Worm (Caenorhabditis elegans) whole organism, L2 larva: ENCODE measurements around the gene rab-3.
A peak's percentile ranks its signal among the peaks of the same experiment; 100 is the strongest.

Experiments used
- C34F6.9 ChIP-seq: fragments of 150-350 bp; optimal IDR thresholded peaks from 2 replicates; lab custom pipeline; 2014; ENCODE audit warnings: missing biosample characterization, missing genetic modification characterization
- F13H6.1 ChIP-seq: sonication (generic microtip); optimal IDR thresholded peaks from 2 replicates; lab custom pipeline; 2016; ENCODE audit warnings: missing genetic modification characterization, missing compliant biosample characterization
- R02D3.7 ChIP-seq: fragments of 150-350 bp; optimal IDR thresholded peaks from 2 replicates; lab custom pipeline; 2014; ENCODE audit warnings: missing biosample characterization, missing genetic modification characterization
- Y55F3AM.14 ChIP-seq: fragments of 200-800 bp; sonication (Bioruptor generic); optimal IDR thresholded peaks from 2 replicates; lab custom pipeline; 2018; ENCODE audit warnings: mild to moderate bottlenecking, missing genetic modification characterization, missing compliant biosample characterization
- ZK546.5 ChIP-seq: sonication (generic microtip); optimal IDR thresholded peaks from 2 replicates; lab custom pipeline; 2017; ENCODE audit warnings: missing biosample characterization, missing genetic modification characterization
- alr-1 ChIP-seq: fragments of 150-350 bp; optimal IDR thresholded peaks from 2 replicates; lab custom pipeline; 2014; ENCODE audit warnings: missing biosample characterization, missing genetic modification characterization
- ama-1 ChIP-seq: fragments of 150-350 bp; optimal IDR thresholded peaks from 2 replicates; lab custom pipeline; 2018; ENCODE audit warnings: inconsistent platforms
- blmp-1 ChIP-seq: sonication (generic microtip); optimal IDR thresholded peaks from 2 replicates; lab custom pipeline; 2017; ENCODE audit warnings: missing genetic modification characterization, mild to moderate bottlenecking, missing compliant biosample characterization, antibody characterized with exemption, moderate library complexity; ENCODE audit not compliant: insufficient read depth
- ceh-16 ChIP-seq: fragments of 150-350 bp; optimal IDR thresholded peaks from 2 replicates; lab custom pipeline; 2014; ENCODE audit warnings: missing biosample characterization, missing genetic modification characterization
- ceh-82 ChIP-seq: fragments of 150-350 bp; optimal IDR thresholded peaks from 2 replicates; lab custom pipeline; 2014; ENCODE audit warnings: missing biosample characterization, missing genetic modification characterization
- crh-2 ChIP-seq: sonication (generic microtip); optimal IDR thresholded peaks from 2 replicates; lab custom pipeline; 2017; ENCODE audit warnings: missing biosample characterization, missing genetic modification characterization
- elt-3 ChIP-seq: sonication (generic microtip); optimal IDR thresholded peaks from 2 replicates; lab custom pipeline; 2017; ENCODE audit warnings: missing biosample characterization, missing genetic modification characterization
- fos-1 ChIP-seq: fragments of 150-350 bp; optimal IDR thresholded peaks from 2 replicates; lab custom pipeline; 2014; ENCODE audit warnings: missing biosample characterization, missing genetic modification characterization
- gmeb-1 ChIP-seq: fragments of 150-350 bp; optimal IDR thresholded peaks from 2 replicates; lab custom pipeline; 2014; ENCODE audit warnings: missing biosample characterization, missing genetic modification characterization
- lin-11 ChIP-seq: fragments of 150-350 bp; sonication (generic microtip); optimal IDR thresholded peaks from 2 replicates; lab custom pipeline; 2014; ENCODE audit warnings: missing biosample characterization, missing genetic modification characterization, inconsistent platforms, mixed read lengths
- lin-13 ChIP-seq: fragments of 150-350 bp; optimal IDR thresholded peaks from 2 replicates; lab custom pipeline; 2014; ENCODE audit warnings: missing biosample characterization, missing genetic modification reagents, missing genetic modification characterization
- lsy-2 ChIP-seq, 2 experiments: fragments of 150-350 bp in 1 of 2; sonication (generic microtip) in 1 of 2; optimal IDR thresholded peaks; 2 replicates each; lab custom pipeline; 2014 to 2017; ENCODE audit warnings: missing biosample characterization in 2 of 2, missing genetic modification characterization in 2 of 2
- mab-5 ChIP-seq: fragments of 150-350 bp; optimal IDR thresholded peaks from 2 replicates; lab custom pipeline; 2014; ENCODE audit warnings: missing biosample characterization, missing genetic modification characterization
- mbf-1 ChIP-seq: sonication (generic microtip); optimal IDR thresholded peaks from 2 replicates; lab custom pipeline; 2017; ENCODE audit warnings: missing biosample characterization, missing genetic modification characterization
- mdl-1 ChIP-seq, 2 experiments: fragments of 150-350 bp in 1 of 2; sonication (generic microtip) in 1 of 2; optimal IDR thresholded peaks; 2 replicates each; lab custom pipeline; 2017; ENCODE audit warnings: missing biosample characterization in 2 of 2, missing genetic modification characterization in 2 of 2
- nhr-11 ChIP-seq: fragments of 150-350 bp; optimal IDR thresholded peaks from 2 replicates; lab custom pipeline; 2014; ENCODE audit warnings: missing biosample characterization, missing genetic modification characterization
- nhr-12 ChIP-seq: fragments of 150-350 bp; optimal IDR thresholded peaks from 2 replicates; lab custom pipeline; 2014; ENCODE audit warnings: missing biosample characterization, missing genetic modification characterization
- nhr-129 ChIP-seq: fragments of 150-350 bp; optimal IDR thresholded peaks from 2 replicates; lab custom pipeline; 2014; ENCODE audit warnings: missing biosample characterization, missing genetic modification characterization
- nhr-21 ChIP-seq: fragments of 150-350 bp; optimal IDR thresholded peaks from 2 replicates; lab custom pipeline; 2014; ENCODE audit warnings: missing biosample characterization, missing genetic modification characterization
- nhr-23 ChIP-seq: fragments of 150-350 bp; optimal IDR thresholded peaks from 2 replicates; lab custom pipeline; 2014; ENCODE audit warnings: missing biosample characterization, missing genetic modification reagents, missing genetic modification characterization
- nhr-237 ChIP-seq: fragments of 150-350 bp; optimal IDR thresholded peaks from 2 replicates; lab custom pipeline; 2014; ENCODE audit warnings: missing biosample characterization, missing genetic modification characterization
- nhr-25 ChIP-seq: fragments of 150-350 bp; sonication (generic microtip); optimal IDR thresholded peaks from 3 replicates; lab custom pipeline; 2014; ENCODE audit warnings: missing biosample characterization, missing genetic modification characterization
- nhr-6 ChIP-seq: fragments of 150-350 bp; optimal IDR thresholded peaks from 2 replicates; lab custom pipeline; 2014; ENCODE audit warnings: missing biosample characterization, missing genetic modification characterization
- nhr-77 ChIP-seq: fragments of 150-350 bp; optimal IDR thresholded peaks from 2 replicates; lab custom pipeline; 2014; ENCODE audit warnings: missing biosample characterization, missing genetic modification characterization
- peb-1 ChIP-seq: fragments of 150-350 bp; optimal IDR thresholded peaks from 2 replicates; lab custom pipeline; 2014; ENCODE audit warnings: missing biosample characterization, missing genetic modification characterization
- sem-4 ChIP-seq: fragments of 150-350 bp; optimal IDR thresholded peaks from 2 replicates; lab custom pipeline; 2014; ENCODE audit warnings: missing biosample characterization, missing genetic modification reagents, missing genetic modification characterization
- skn-1 ChIP-seq: sonication (generic microtip); optimal IDR thresholded peaks from 2 replicates; lab custom pipeline; 2017; ENCODE audit warnings: missing biosample characterization, missing genetic modification characterization
- sma-3 ChIP-seq: sonication (generic microtip); optimal IDR thresholded peaks from 2 replicates; lab custom pipeline; 2016; ENCODE audit warnings: missing genetic modification reagents, missing genetic modification characterization, missing compliant biosample characterization
- sma-9 ChIP-seq, 2 experiments: fragments of 150-350 bp in 1 of 2; sonication (generic microtip) in 1 of 2; optimal IDR thresholded peaks; 2 replicates each; lab custom pipeline; 2014 to 2016; ENCODE audit warnings: missing genetic modification characterization in 2 of 2, mild to moderate bottlenecking in 1 of 2, missing biosample characterization in 1 of 2, missing compliant biosample characterization in 1 of 2, missing genetic modification reagents in 1 of 2, moderate library complexity in 1 of 2
- snpc-4 ChIP-seq: fragments of 150-350 bp; optimal IDR thresholded peaks from 2 replicates; lab custom pipeline; 2014; ENCODE audit warnings: missing biosample characterization, missing genetic modification characterization
- unc-39 ChIP-seq: fragments of 150-350 bp; optimal IDR thresholded peaks from 2 replicates; lab custom pipeline; 2014; ENCODE audit warnings: missing biosample characterization, missing genetic modification characterization
- unc-55 ChIP-seq: fragments of 150-350 bp; sonication (generic microtip); optimal IDR thresholded peaks from 3 replicates; lab custom pipeline; 2014; ENCODE audit warnings: missing biosample characterization, missing genetic modification reagents, missing genetic modification characterization
- unc-62 ChIP-seq: fragments of 150-350 bp; optimal IDR thresholded peaks from 2 replicates; lab custom pipeline; 2014; ENCODE audit warnings: missing biosample characterization, missing genetic modification reagents, missing genetic modification characterization
- zag-1 ChIP-seq: fragments of 150-350 bp; optimal IDR thresholded peaks from 2 replicates; lab custom pipeline; 2014; ENCODE audit warnings: missing biosample characterization, missing genetic modification characterization
- ztf-4 ChIP-seq: fragments of 150-350 bp; optimal IDR thresholded peaks from 2 replicates; lab custom pipeline; 2014; ENCODE audit warnings: missing biosample characterization, missing genetic modification characterization

rab-3 gene

ce11 chrII:5714807-5715206 is 12.8 kb downstream of the rab-3 start, which contains the start of the genes tiar-1 and lelo-4:
Gene tiar-1, minus strand, starts transcription at chrII:5714823.
Gene lelo-4, plus strand, starts transcription at chrII:5714924.
- TF ChIP-seq unc-39, result no peak
- TF ChIP-seq ama-1 (lab: Kevin White, UChicago), result peak; percentile 34
- no peak for TF ChIP-seq blmp-1
- peak; percentile 86 for TF ChIP-seq crh-2 (tag; lab: Kevin White, UChicago)
- TF ChIP-seq ceh-82, result no peak
- TF ChIP-seq lsy-2 (tag; optimal IDR thresholded peaks at IDR 0.05; lab: Kevin White, UChicago), result peak; percentile 7 to 84
- TF ChIP-seq ztf-4 (tag; lab: Kevin White, UChicago), result peak; percentile 57
- peak; percentile 63 for TF ChIP-seq nhr-25 (tag; lab: Kevin White, UChicago)
- TF ChIP-seq mbf-1 (tag; lab: Kevin White, UChicago), result no peak
- peak; percentile 84 for TF ChIP-seq gmeb-1
- no peak for TF ChIP-seq mab-5 (tag; lab: Kevin White, UChicago)
- TF ChIP-seq nhr-6 (tag; lab: Kevin White, UChicago), result no peak
- no peak for TF ChIP-seq skn-1 (tag; lab: Kevin White, UChicago)
- no peak for TF ChIP-seq elt-3 (tag; lab: Kevin White, UChicago)
- peak; percentile 52 for TF ChIP-seq lin-13 (GFP tag; lab: Kevin White, UChicago)
- TF ChIP-seq nhr-23, result no peak
- TF ChIP-seq ZK546.5 (tag; lab: Kevin White, UChicago), result peak; percentile 86
- peak; percentile 84 for TF ChIP-seq C34F6.9 (tag; lab: Kevin White, UChicago)
- TF ChIP-seq nhr-237 (tag; lab: Kevin White, UChicago), result no peak
- TF ChIP-seq sem-4 (tag; lab: Kevin White, UChicago), result peak; percentile 69
- TF ChIP-seq sma-3 (GFP tag; lab: Kevin White, UChicago), result peak; percentile 53
- TF ChIP-seq nhr-21, result peak; percentile 8
- peak; percentile 76 for TF ChIP-seq lin-11 (tag; lab: Kevin White, UChicago)
- no peak for TF ChIP-seq R02D3.7 (tag; lab: Kevin White, UChicago)
- peak; percentile 52 for TF ChIP-seq sma-9 (GFP tag; optimal IDR thresholded peaks at IDR 0.05; lab: Kevin White, UChicago)
- TF ChIP-seq sma-9 (tag; optimal IDR thresholded peaks at IDR 0.05; lab: Kevin White, UChicago), result no peak
- no peak for TF ChIP-seq ceh-16 (tag; lab: Kevin White, UChicago)
- TF ChIP-seq nhr-77 (tag; lab: Kevin White, UChicago), result no peak
- TF ChIP-seq fos-1, result peak; percentile 24
- TF ChIP-seq F13H6.1 (tag; lab: Kevin White, UChicago), result peak; percentile 38
- TF ChIP-seq unc-55 (GFP tag; lab: Kevin White, UChicago), result peak; percentile 89
- peak; percentile 72 for TF ChIP-seq snpc-4 (tag; lab: Kevin White, UChicago)
- peak; percentile 76 for TF ChIP-seq nhr-129 (tag; lab: Kevin White, UChicago)
- no peak for TF ChIP-seq unc-62
- no peak for TF ChIP-seq zag-1
- no peak for TF ChIP-seq nhr-11 (tag; lab: Kevin White, UChicago)

- no peak for TF ChIP-seq Y55F3AM.14 (GFP tag; lab: Kevin White, UChicago)
- TF ChIP-seq nhr-21, result peak; percentile 14
- TF ChIP-seq R02D3.7 (tag; lab: Kevin White, UChicago), result no peak
- TF ChIP-seq, all 48 proteins: peak for 1
Measured at ce11 chrII:5712126-5712525, 15.5 kb downstream of the rab-3 start.

ce11 chrII:5710835-5711234 is 16.8 kb downstream of the rab-3 start:
- TF ChIP-seq nhr-6 (tag; lab: Kevin White, UChicago), result no peak
- TF ChIP-seq blmp-1, result no peak
- TF ChIP-seq nhr-129 (tag; lab: Kevin White, UChicago), result no peak
- TF ChIP-seq ztf-4 (tag; lab: Kevin White, UChicago), result no peak
- no peak for TF ChIP-seq unc-55 (GFP tag; lab: Kevin White, UChicago)
- TF ChIP-seq fos-1, result no peak
- TF ChIP-seq nhr-23, result no peak

- TF ChIP-seq C34F6.9 (tag; lab: Kevin White, UChicago) (peak; percentile 28), mab-5 (tag; lab: Kevin White, UChicago) (no peak), skn-1 (tag; lab: Kevin White, UChicago) (no peak), zag-1 (no peak), nhr-11 (tag; lab: Kevin White, UChicago) (no peak), nhr-12 (tag; lab: Kevin White, UChicago) (no peak), alr-1 (tag; lab: Kevin White, UChicago) (no peak), elt-3 (tag; lab: Kevin White, UChicago) (no peak), F13H6.1 (tag; lab: Kevin White, UChicago) (no peak), snpc-4 (tag; lab: Kevin White, UChicago) (no peak), nhr-23 (no peak), ZK546.5 (tag; lab: Kevin White, UChicago) (no peak), lin-13 (GFP tag; lab: Kevin White, UChicago) (no peak), mdl-1 (tag; optimal IDR thresholded peaks at IDR 0.05; lab: Kevin White, UChicago) (no peak), nhr-6 (tag; lab: Kevin White, UChicago) (no peak), Y55F3AM.14 (GFP tag; lab: Kevin White, UChicago) (no peak), blmp-1 (no peak), fos-1 (no peak), peb-1 (no peak), lsy-2 (tag; optimal IDR thresholded peaks at IDR 0.05; lab: Kevin White, UChicago) (peak in 1 of 2 experiments; percentile 19), nhr-21 (no peak), sem-4 (tag; lab: Kevin White, UChicago) (peak; percentile 38), crh-2 (tag; lab: Kevin White, UChicago) (no peak), unc-39 (no peak), unc-55 (GFP tag; lab: Kevin White, UChicago) (peak; percentile 28), nhr-77 (tag; lab: Kevin White, UChicago) (no peak), nhr-25 (tag; lab: Kevin White, UChicago) (no peak)
Measured at ce11 chrII:5708154-5708553, 19.5 kb downstream of the rab-3 start.
